Worm (Caenorhabditis elegans): ENCODE measurements around the gene ykt-6.

The ykt-6 gene

ce11 chrIII:7277228-7277627 lies 10.2 kb downstream of the ykt-6 start, which contains the start of the genes spot-1 and B0361.11:
Gene spot-1, minus strand, starts transcription at chrIII:7277274.
Gene B0361.11, plus strand, starts transcription at chrIII:7277599.
- TF ChIP-seq cog-1 (tag; optimal IDR thresholded peaks at IDR 0.05): no peak
- TF ChIP-seq ref-1 (GFP tag; conservative IDR thresholded peaks at IDR 0.05): no peak
- TF ChIP-seq klf-2 (GFP tag; conservative IDR thresholded peaks at IDR 0.05): no peak
- no peak for TF ChIP-seq med-1 (GFP tag; optimal IDR thresholded peaks at IDR 0.05; ENCODE audit: insufficient read depth)
- TF ChIP-seq ztf-23 (GFP tag; IDR thresholded peaks at IDR 0.05): no peak
- no peak for TF ChIP-seq T22C8.4 (GFP tag; IDR thresholded peaks at IDR 0.05)
- no peak for TF ChIP-seq flt-1 (GFP tag; IDR thresholded peaks at IDR 0.05)
- TF ChIP-seq tab-1 (GFP tag; IDR thresholded peaks at IDR 0.05): no peak

DNA sequence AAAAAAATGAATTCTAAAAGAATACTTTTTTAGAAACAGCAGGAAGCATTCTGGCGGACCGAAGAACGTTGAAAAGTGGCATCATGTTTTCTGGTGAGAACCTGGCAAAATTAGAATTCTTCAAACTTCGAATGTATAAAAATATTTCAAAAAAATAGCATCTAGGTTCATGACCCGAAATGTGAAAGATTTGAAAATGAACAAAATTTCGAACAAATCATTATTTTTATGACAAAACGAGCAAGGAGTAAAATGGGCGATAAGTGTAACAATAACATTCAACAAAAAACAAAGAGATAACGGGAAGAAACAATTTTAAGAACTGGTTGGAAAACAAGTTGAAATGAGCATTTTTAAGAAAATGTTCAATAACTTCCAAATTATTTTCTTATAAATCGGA lies 12.1 kb downstream of the ykt-6 start, which contains the start of gene psd-1:
Gene psd-1, minus strand, starts transcription at position 101 of the 400 bp plus-strand sequence.
- TF ChIP-seq T22C8.4 (GFP tag; IDR thresholded peaks at IDR 0.05) (no peak), ref-1 (GFP tag; conservative IDR thresholded peaks at IDR 0.05) (no peak), cog-1 (tag; optimal IDR thresholded peaks at IDR 0.05) (no peak), med-1 (GFP tag; optimal IDR thresholded peaks at IDR 0.05; ENCODE audit: insufficient read depth) (no peak), klf-2 (GFP tag; conservative IDR thresholded peaks at IDR 0.05) (no peak), ztf-29 (GFP tag; IDR thresholded peaks at IDR 0.05) (no peak), ztf-23 (GFP tag; IDR thresholded peaks at IDR 0.05) (no peak), flt-1 (GFP tag; IDR thresholded peaks at IDR 0.05) (no peak), tab-1 (GFP tag; IDR thresholded peaks at IDR 0.05) (no peak)

DNA sequence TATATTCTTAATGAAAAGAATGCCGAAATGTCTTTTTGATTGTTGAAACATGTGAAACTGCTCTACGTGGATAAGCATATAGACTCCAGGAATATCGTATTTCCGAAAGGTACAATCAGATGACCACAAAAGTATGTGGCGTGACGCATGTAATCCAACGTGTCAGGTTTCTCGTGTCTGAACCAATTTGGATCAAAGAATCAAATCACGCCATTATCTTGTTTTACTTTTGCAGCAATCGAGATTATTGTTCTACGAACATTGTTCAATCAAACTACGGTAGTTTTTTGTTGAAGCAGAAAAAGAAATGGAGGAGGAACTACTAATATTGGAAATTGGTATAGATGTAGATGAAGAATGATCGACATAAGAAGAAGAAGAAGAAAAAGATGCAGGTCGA lies 13.7 kb downstream of the ykt-6 start:
- TF ChIP-seq ref-1 (GFP tag; conservative IDR thresholded peaks at IDR 0.05) (no peak), cog-1 (tag; optimal IDR thresholded peaks at IDR 0.05) (no peak), tab-1 (GFP tag; IDR thresholded peaks at IDR 0.05) (no peak), klf-2 (GFP tag; conservative IDR thresholded peaks at IDR 0.05) (no peak), ztf-23 (GFP tag; IDR thresholded peaks at IDR 0.05) (no peak), med-1 (GFP tag; optimal IDR thresholded peaks at IDR 0.05; ENCODE audit: insufficient read depth) (no peak), T22C8.4 (GFP tag; IDR thresholded peaks at IDR 0.05) (no peak), ztf-29 (GFP tag; IDR thresholded peaks at IDR 0.05) (no peak), flt-1 (GFP tag; IDR thresholded peaks at IDR 0.05) (no peak)

ce11 chrIII:7272828-7273227 lies 14.6 kb downstream of the ykt-6 start:
- TF ChIP-seq ztf-29 (GFP tag; IDR thresholded peaks at IDR 0.05): no peak
- TF ChIP-seq ref-1 (GFP tag; conservative IDR thresholded peaks at IDR 0.05): no peak
- no peak for TF ChIP-seq cog-1 (tag; optimal IDR thresholded peaks at IDR 0.05)
- TF ChIP-seq med-1 (GFP tag; optimal IDR thresholded peaks at IDR 0.05; ENCODE audit: insufficient read depth): no peak
- TF ChIP-seq tab-1 (GFP tag; IDR thresholded peaks at IDR 0.05): no peak
- TF ChIP-seq flt-1 (GFP tag; IDR thresholded peaks at IDR 0.05): no peak
- TF ChIP-seq klf-2 (GFP tag; conservative IDR thresholded peaks at IDR 0.05): no peak
- no peak for TF ChIP-seq T22C8.4 (GFP tag; IDR thresholded peaks at IDR 0.05)
- no peak for TF ChIP-seq ztf-23 (GFP tag; IDR thresholded peaks at IDR 0.05)

DNA sequence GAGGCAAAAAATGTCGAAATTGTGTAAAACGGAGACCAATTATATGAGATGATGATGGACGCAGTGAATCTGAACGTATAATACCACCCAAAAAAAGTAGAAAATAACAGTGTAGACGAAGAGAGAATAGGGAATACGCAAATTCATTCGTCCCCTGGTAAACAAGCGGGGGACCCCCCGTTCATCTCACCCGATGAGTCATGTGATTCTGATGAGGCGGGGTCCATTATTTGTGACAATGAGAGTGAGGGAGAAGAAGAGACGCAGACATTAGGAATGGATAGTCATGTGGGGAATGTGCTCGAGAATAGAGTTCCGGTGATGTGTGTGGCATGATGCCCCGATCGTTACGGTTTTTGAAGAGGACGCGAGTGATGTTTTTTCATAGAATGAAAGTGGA lies 15.3 kb downstream of the ykt-6 start:
- TF ChIP-seq flt-1 (GFP tag; IDR thresholded peaks at IDR 0.05): 0 out of 2 replicates have a peak, but pooled peaks have one; percentile 46
- TF ChIP-seq cog-1 (tag; optimal IDR thresholded peaks at IDR 0.05): peak; percentile 15
- TF ChIP-seq ztf-23 (GFP tag; IDR thresholded peaks at IDR 0.05): no peak

ce11 chrIII:7271083-7271482 lies 16.3 kb downstream of the ykt-6 start:
- TF ChIP-seq ztf-23 (GFP tag; IDR thresholded peaks at IDR 0.05) (no peak), ztf-29 (GFP tag; IDR thresholded peaks at IDR 0.05) (no peak), flt-1 (GFP tag; IDR thresholded peaks at IDR 0.05) (no peak), T22C8.4 (GFP tag; IDR thresholded peaks at IDR 0.05) (no peak), tab-1 (GFP tag; IDR thresholded peaks at IDR 0.05) (no peak), klf-2 (GFP tag; conservative IDR thresholded peaks at IDR 0.05) (no peak), med-1 (GFP tag; optimal IDR thresholded peaks at IDR 0.05; ENCODE audit: insufficient read depth) (no peak), cog-1 (tag; optimal IDR thresholded peaks at IDR 0.05) (no peak), ref-1 (GFP tag; conservative IDR thresholded peaks at IDR 0.05) (no peak)

DNA sequence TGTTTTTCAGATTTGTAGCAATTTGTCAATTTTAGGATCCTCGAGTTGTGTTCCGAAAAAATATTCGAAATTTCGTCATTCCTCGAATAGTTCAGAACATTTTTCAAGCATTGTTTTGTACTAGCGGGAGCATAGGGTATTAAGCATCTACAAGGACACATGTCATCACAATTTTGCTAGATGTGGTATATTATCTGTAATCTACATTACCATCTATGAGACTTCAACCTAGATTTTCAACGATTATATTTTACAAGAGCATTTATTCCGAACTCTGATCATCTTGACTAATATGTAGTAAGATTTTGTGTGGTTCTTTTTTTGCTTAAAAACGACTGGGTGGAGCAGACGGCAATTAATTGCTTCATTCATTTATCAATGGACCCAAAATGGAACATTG lies 24.4 kb downstream of the ykt-6 start:
- TF ChIP-seq tab-1 (GFP tag; IDR thresholded peaks at IDR 0.05): no peak
- TF ChIP-seq med-1 (GFP tag; optimal IDR thresholded peaks at IDR 0.05; ENCODE audit: insufficient read depth): no peak

- TF ChIP-seq flt-1 (GFP tag; IDR thresholded peaks at IDR 0.05) (no peak), ref-1 (GFP tag; conservative IDR thresholded peaks at IDR 0.05) (no peak), cog-1 (tag; optimal IDR thresholded peaks at IDR 0.05) (no peak), ztf-29 (GFP tag; IDR thresholded peaks at IDR 0.05) (no peak), med-1 (GFP tag; optimal IDR thresholded peaks at IDR 0.05; ENCODE audit: insufficient read depth) (no peak), T22C8.4 (GFP tag; IDR thresholded peaks at IDR 0.05) (no peak), klf-2 (GFP tag; conservative IDR thresholded peaks at IDR 0.05) (no peak), ztf-23 (GFP tag; IDR thresholded peaks at IDR 0.05) (no peak), tab-1 (GFP tag; IDR thresholded peaks at IDR 0.05) (no peak)
These were observed 24.8 kb downstream of the ykt-6 start for ce11 chrIII:7262592-7262991.

DNA sequence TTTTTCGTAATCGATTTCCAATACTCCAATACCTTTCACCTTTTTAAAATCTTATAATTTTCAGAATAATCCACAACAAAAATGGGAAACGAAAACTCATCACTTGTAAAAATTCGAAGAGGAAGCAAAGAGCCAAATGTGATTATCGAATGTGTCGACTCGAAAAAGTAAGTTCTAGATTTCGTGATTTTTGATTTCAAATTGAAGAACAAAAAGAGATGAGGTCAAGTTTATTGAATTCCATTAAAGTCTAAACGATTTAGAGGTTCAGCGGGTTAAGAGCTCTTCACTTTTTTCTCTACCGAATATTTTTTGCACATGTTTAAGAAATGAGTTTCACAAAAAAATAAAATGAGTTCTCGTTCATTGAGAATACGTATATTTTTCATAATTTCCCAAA lies 28.5 kb downstream of the ykt-6 start, which contains the start of gene B0361.4:
Gene B0361.4, plus strand, starts transcription at position 61 of the 400 bp plus-strand sequence.
- no peak for TF ChIP-seq ztf-23 (GFP tag; IDR thresholded peaks at IDR 0.05)
- no peak for TF ChIP-seq ztf-29 (GFP tag; IDR thresholded peaks at IDR 0.05)
- TF ChIP-seq klf-2 (GFP tag; conservative IDR thresholded peaks at IDR 0.05): no peak
- TF ChIP-seq tab-1 (GFP tag; IDR thresholded peaks at IDR 0.05): no peak
- no peak for TF ChIP-seq ref-1 (GFP tag; conservative IDR thresholded peaks at IDR 0.05)

DNA sequence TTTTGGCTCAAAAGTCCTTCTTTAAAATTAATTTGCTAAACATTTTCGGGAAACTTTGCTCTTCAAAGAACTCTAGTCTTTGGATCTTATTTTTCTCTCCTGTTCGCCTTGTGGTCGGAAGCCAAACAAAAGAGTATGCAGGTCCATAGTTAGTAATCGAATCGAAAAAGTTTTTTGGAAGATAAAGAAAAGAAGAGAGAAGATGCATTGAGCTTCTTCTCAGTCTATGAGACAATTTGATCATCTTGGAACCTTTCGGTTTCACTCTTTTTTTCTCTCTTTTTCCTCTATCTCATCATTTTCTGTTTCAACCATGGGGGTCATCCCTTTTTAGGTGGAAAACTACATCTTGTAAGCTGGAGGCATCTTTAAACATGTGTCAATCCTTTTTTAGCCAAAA lies 33.7 kb downstream of the ykt-6 start:
- no peak for TF ChIP-seq flt-1 (GFP tag; IDR thresholded peaks at IDR 0.05)
- TF ChIP-seq T22C8.4 (GFP tag; IDR thresholded peaks at IDR 0.05): no peak
- TF ChIP-seq ztf-29 (GFP tag; IDR thresholded peaks at IDR 0.05): no peak

- TF ChIP-seq ref-1 (GFP tag; conservative IDR thresholded peaks at IDR 0.05) (no peak), flt-1 (GFP tag; IDR thresholded peaks at IDR 0.05) (no peak), ztf-23 (GFP tag; IDR thresholded peaks at IDR 0.05) (no peak), cog-1 (tag; optimal IDR thresholded peaks at IDR 0.05) (no peak)
These were observed 39.7 kb downstream of the ykt-6 start, which contains the start of gene zmp-6 for ce11 chrIII:7247740-7248139. Gene zmp-6, minus strand, starts transcription at chrIII:7247840.
